Fruit fly (Drosophila melanogaster) whole organism, embryonic: ENCODE data around the gene Nep5.
A peak's percentile ranks its signal among the peaks of the same experiment; 100 is the strongest.

Source experiments
- Atf-2 ChIP-seq: fragments of 200-800 bp; sonication (Bioruptor generic); optimal IDR thresholded peaks from 2 replicates; lab custom pipeline; 2016; ENCODE audit warnings: missing biosample characterization, missing genetic modification characterization
- CG10209 ChIP-seq: fragments of 200-800 bp; sonication (Bioruptor generic); optimal IDR thresholded peaks from 3 replicates; lab custom pipeline; 2017; ENCODE audit warnings: missing biosample characterization, mild to moderate bottlenecking, missing genetic modification characterization, missing genetic modification reagents
- CG10979 ChIP-seq: fragments of 200-800 bp; sonication (Bioruptor generic); optimal IDR thresholded peaks from 2 replicates; lab custom pipeline; 2018; ENCODE audit warnings: missing biosample characterization, mild to moderate bottlenecking, missing genetic modification characterization, moderate library complexity
- CG14441 ChIP-seq: fragments of 200-800 bp; sonication (Bioruptor generic); IDR thresholded peaks from 2 replicates; pipeline ENCODE4 v1.3.6; 2022; ENCODE audit warnings: missing biosample characterization, missing genetic modification characterization
- CG15696 ChIP-seq: fragments of 200-800 bp; sonication (Bioruptor generic); optimal IDR thresholded peaks from 2 replicates; lab custom pipeline; 2019; ENCODE audit warnings: missing biosample characterization, mild to moderate bottlenecking, missing genetic modification characterization, moderate library complexity
- CG18476 ChIP-seq: fragments of 200-800 bp; sonication (Bioruptor generic); optimal IDR thresholded peaks from 2 replicates; lab custom pipeline; 2016; ENCODE audit warnings: missing biosample characterization, mild to moderate bottlenecking, missing genetic modification characterization
- CG18764 ChIP-seq: fragments of 200-800 bp; sonication (Bioruptor generic); optimal IDR thresholded peaks from 3 replicates; lab custom pipeline; 2016; ENCODE audit warnings: missing biosample characterization, missing genetic modification characterization
- CG7372 ChIP-seq: fragments of 200-800 bp; sonication (Bioruptor generic); IDR thresholded peaks from 2 replicates; pipeline ENCODE4 v1.3.6; 2022; ENCODE audit warnings: missing biosample characterization, missing genetic modification characterization
- CG8359 ChIP-seq: fragments of 200-800 bp; sonication (Bioruptor generic); optimal IDR thresholded peaks from 2 replicates; lab custom pipeline; 2017; ENCODE audit warnings: missing biosample characterization, mild to moderate bottlenecking, missing genetic modification characterization, borderline replicate concordance
- CG8765 ChIP-seq: fragments of 200-800 bp; sonication (Bioruptor generic); IDR thresholded peaks from 2 replicates; pipeline ENCODE4 v1.3.6; 2022; ENCODE audit warnings: missing biosample characterization, missing genetic modification characterization
- Hey ChIP-seq: fragments of 200-800 bp; sonication (Bioruptor generic); optimal IDR thresholded peaks from 3 replicates; lab custom pipeline; 2018; ENCODE audit warnings: missing biosample characterization, mild to moderate bottlenecking, missing genetic modification characterization
- Hr39 ChIP-seq: fragments of >200 bp; optimal IDR thresholded peaks from 2 replicates; lab custom pipeline; 2017
- Jarid2 ChIP-seq: fragments of 200-800 bp; sonication (Bioruptor generic); optimal IDR thresholded peaks from 3 replicates; lab custom pipeline; 2017; ENCODE audit warnings: mild to moderate bottlenecking, missing biosample characterization, missing genetic modification reagents, missing genetic modification characterization
- Oaz ChIP-seq: fragments of 200-800 bp; sonication (Bioruptor generic); IDR thresholded peaks from 2 replicates; pipeline ENCODE4 v1.3.6; 2022; ENCODE audit warnings: missing biosample characterization, missing genetic modification characterization
- br ChIP-seq: fragments of >200 bp; optimal IDR thresholded peaks from 2 replicates; lab custom pipeline; 2017
- caup ChIP-seq: fragments of 200-800 bp; sonication (Bioruptor generic); optimal IDR thresholded peaks from 3 replicates; lab custom pipeline; 2017; ENCODE audit warnings: missing biosample characterization, mild to moderate bottlenecking, missing genetic modification characterization, moderate library complexity; ENCODE audit not compliant: severe bottlenecking
- crc ChIP-seq: fragments of 200-800 bp; sonication (Bioruptor generic); optimal IDR thresholded peaks from 2 replicates; lab custom pipeline; 2016; ENCODE audit warnings: missing biosample characterization, missing genetic modification characterization
- cwo ChIP-seq: fragments of 200-800 bp; sonication (Bioruptor generic); optimal IDR thresholded peaks from 3 replicates; lab custom pipeline; 2017; ENCODE audit warnings: missing biosample characterization, missing genetic modification characterization, mild to moderate bottlenecking, moderate library complexity, missing genetic modification reagents
- dm ChIP-seq: fragments of 200-800 bp; sonication (Bioruptor generic); optimal IDR thresholded peaks from 3 replicates; lab custom pipeline; 2016; ENCODE audit warnings: missing biosample characterization, missing genetic modification characterization
- exex ChIP-seq: fragments of 200-800 bp; sonication (Bioruptor generic); optimal IDR thresholded peaks from 4 replicates; lab custom pipeline; 2018; ENCODE audit warnings: missing biosample characterization, mild to moderate bottlenecking, missing genetic modification characterization, moderate library complexity
- fd64A ChIP-seq: fragments of 200-800 bp; sonication (Bioruptor generic); optimal IDR thresholded peaks from 3 replicates; lab custom pipeline; 2018; ENCODE audit warnings: missing biosample characterization, mild to moderate bottlenecking, missing genetic modification characterization
- jumu ChIP-seq: fragments of 200-800 bp; sonication (Bioruptor generic); optimal IDR thresholded peaks from 3 replicates; lab custom pipeline; 2016; ENCODE audit warnings: missing biosample characterization, missing genetic modification characterization
- lov ChIP-seq, 2 experiments: fragments of 200-800 bp in 1 of 2; fragments of >200 bp in 1 of 2; sonication (Bioruptor generic) in 1 of 2; IDR thresholded peaks in 1 of 2; optimal IDR thresholded peaks in 1 of 2; 2 replicates in 1 of 2; 3 replicates in 1 of 2; pipeline versions ENCODE4 v1.3.6 to Lab custom; 2017 to 2022; ENCODE audit warnings: missing biosample characterization in 1 of 2, missing genetic modification characterization in 1 of 2
- nmo ChIP-seq: fragments of 200-800 bp; sonication (Bioruptor generic); optimal IDR thresholded peaks from 2 replicates; lab custom pipeline; 2018; ENCODE audit warnings: missing biosample characterization, mild to moderate bottlenecking, missing genetic modification characterization, moderate library complexity
- otp ChIP-seq: fragments of 200-800 bp; sonication (Bioruptor generic); IDR thresholded peaks from 3 replicates; pipeline ENCODE4, ENCODE4 v1.3.6; 2022; ENCODE audit warnings: missing biosample characterization, missing genetic modification characterization
- pan ChIP-seq, 4 experiments: fragments of >200 bp in 3 of 4; fragments of 200-800 bp in 1 of 4; sonication (Bioruptor generic) in 1 of 4; optimal IDR thresholded peaks in 3 of 4; IDR thresholded peaks in 1 of 4; 2 replicates each; pipeline versions ENCODE4 v1.3.6 to Lab custom; 2017 to 2022; ENCODE audit warnings: missing biosample characterization in 2 of 4, missing genetic modification characterization in 2 of 4, mixed read lengths in 1 of 4
- repo ChIP-seq: fragments of 200-800 bp; sonication (Bioruptor generic); optimal IDR thresholded peaks from 2 replicates; lab custom pipeline; 2016; ENCODE audit warnings: missing biosample characterization, missing genetic modification characterization
- sens ChIP-seq: fragments of 200-800 bp; sonication (Bioruptor generic); peaks from one replicate; lab custom pipeline; 2016; ENCODE audit warnings: missing biosample characterization, missing genetic modification characterization
- sima ChIP-seq: fragments of 200-800 bp; sonication (Bioruptor generic); optimal IDR thresholded peaks from 2 replicates; lab custom pipeline; 2016; ENCODE audit warnings: missing biosample characterization, missing genetic modification characterization
- slou ChIP-seq: fragments of 200-800 bp; sonication (Bioruptor generic); optimal IDR thresholded peaks from 3 replicates; lab custom pipeline; 2016; ENCODE audit warnings: missing biosample characterization, missing genetic modification characterization
- so ChIP-seq: fragments of 200-800 bp; sonication (Bioruptor generic); IDR thresholded peaks from 3 replicates; pipeline ENCODE4 v1.3.6; 2022; ENCODE audit warnings: missing biosample characterization, missing genetic modification characterization
- sqz ChIP-seq: fragments of 200-800 bp; sonication (Bioruptor generic); optimal IDR thresholded peaks from 3 replicates; lab custom pipeline; 2018; ENCODE audit warnings: missing biosample characterization, mild to moderate bottlenecking, missing genetic modification characterization
- stwl ChIP-seq: fragments of 200-800 bp; sonication (Bioruptor generic); optimal IDR thresholded peaks from 3 replicates; lab custom pipeline; 2018; ENCODE audit warnings: missing biosample characterization, mild to moderate bottlenecking, missing genetic modification characterization, moderate library complexity
- zf30C ChIP-seq: fragments of 200-800 bp; sonication (Bioruptor generic); optimal IDR thresholded peaks from 3 replicates; lab custom pipeline; 2018; ENCODE audit warnings: missing biosample characterization, mild to moderate bottlenecking, missing genetic modification characterization
- zfh1 ChIP-seq: fragments of 200-800 bp; sonication (Bioruptor generic); IDR thresholded peaks from 3 replicates; pipeline ENCODE4 v1.3.6; 2022; ENCODE audit warnings: missing biosample characterization, missing genetic modification characterization

Gene Nep5

DNA sequence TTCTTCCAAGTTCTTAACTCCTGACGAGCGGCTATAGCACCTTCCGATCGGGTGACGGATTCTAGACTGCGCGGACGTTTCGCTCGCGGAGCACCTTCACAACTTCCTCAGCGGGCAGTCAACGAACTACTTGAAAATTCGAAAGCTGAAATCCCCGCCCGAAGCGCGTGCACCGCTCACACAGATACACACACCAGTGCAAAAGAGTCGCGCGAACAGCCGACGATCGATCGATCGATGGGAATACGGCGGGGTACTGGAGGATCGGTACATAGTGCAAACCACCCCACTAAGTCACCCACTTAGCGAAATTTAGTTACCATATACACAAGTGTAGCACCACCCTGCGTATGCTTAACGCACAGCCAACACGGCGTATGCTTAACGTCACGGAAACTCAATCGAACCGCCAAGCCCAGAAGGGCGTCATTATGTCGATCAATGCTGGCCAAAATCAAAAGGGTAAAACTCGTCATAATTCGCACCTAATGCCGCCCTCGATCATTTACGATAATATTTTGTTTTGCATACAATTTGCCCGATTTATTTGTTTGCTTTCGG is 42.2 kb upstream of the Nep5 start, which contains the start of gene CAH9 (continued):
- TF ChIP-seq Oaz (GFP tag; lab: Robert Waterston, UW): no peak
- no peak for TF ChIP-seq repo (GFP tag; lab: Kevin White, UChicago)
- TF ChIP-seq CG18476 (GFP tag; lab: Kevin White, UChicago): no peak
- TF ChIP-seq CG8765 (GFP tag; lab: Robert Waterston, UW): no peak
- no peak for TF ChIP-seq zfh1 (GFP tag; lab: Robert Waterston, UW)
- no peak for TF ChIP-seq sima (GFP tag; lab: Kevin White, UChicago)
- no peak for TF ChIP-seq so (GFP tag; lab: Robert Waterston, UW)
- TF ChIP-seq fd64A (GFP tag; lab: Kevin White, UChicago): no peak
- TF ChIP-seq pan (optimal IDR thresholded peaks at IDR 0.05; lab: Kevin White, UChicago): no peak
- no peak for TF ChIP-seq pan (GFP tag; optimal IDR thresholded peaks at IDR 0.05 in 1 of 2, IDR thresholded peaks at IDR 0.05 in 1 of 2)
- TF ChIP-seq CG14441 (GFP tag; lab: Robert Waterston, UW): no peak
- TF ChIP-seq CG7372 (GFP tag; lab: Robert Waterston, UW): peak; percentile 73

DNA sequence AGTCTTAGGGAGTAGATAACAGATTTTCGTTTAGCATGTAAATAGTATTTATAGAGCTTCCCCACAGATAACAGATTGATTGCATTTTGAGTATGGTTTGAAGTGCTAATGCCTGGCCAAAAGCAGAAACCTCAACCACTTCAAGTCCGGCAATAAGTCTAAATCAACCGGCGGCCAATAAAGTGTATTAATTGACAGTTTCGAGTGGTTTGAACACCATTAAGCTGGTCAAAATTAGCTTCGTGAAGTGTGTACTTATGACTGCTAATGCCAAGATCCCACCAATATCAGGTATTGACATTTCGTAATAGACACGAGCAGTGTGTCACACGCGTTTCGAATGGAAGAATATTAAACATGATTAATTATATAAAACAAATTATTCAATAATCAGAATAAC is 41.4 kb upstream of the Nep5 start:
- no peak for TF ChIP-seq sqz (GFP tag; lab: Kevin White, UChicago)
- no peak for TF ChIP-seq crc (GFP tag; lab: Kevin White, UChicago)
- TF ChIP-seq Hey (tag; lab: Kevin White, UChicago): peak; percentile 57
- TF ChIP-seq exex (tag; lab: Kevin White, UChicago): peak; percentile 66
- no peak for TF ChIP-seq CG18764
- no peak for TF ChIP-seq nmo
- no peak for TF ChIP-seq lov (optimal IDR thresholded peaks at IDR 0.05; lab: Kevin White, UChicago)
- no peak for TF ChIP-seq lov (GFP tag; IDR thresholded peaks at IDR 0.05; lab: Robert Waterston, UW)
- no peak for TF ChIP-seq CG15696 (tag; lab: Kevin White, UChicago)
- TF ChIP-seq jumu (GFP tag; lab: Kevin White, UChicago): no peak
- no peak for TF ChIP-seq slou (GFP tag; lab: Kevin White, UChicago)
- TF ChIP-seq stwl (tag; lab: Kevin White, UChicago): no peak
- TF ChIP-seq Jarid2: no peak
- TF ChIP-seq cwo (GFP tag; lab: Kevin White, UChicago): no peak
- TF ChIP-seq otp (GFP tag; lab: Robert Waterston, UW): no peak
- TF ChIP-seq CG10209 (GFP tag; lab: Kevin White, UChicago): no peak
- no peak for TF ChIP-seq Atf-2 (GFP tag; lab: Kevin White, UChicago)
- TF ChIP-seq zf30C (GFP tag; lab: Kevin White, UChicago): no peak

DNA sequence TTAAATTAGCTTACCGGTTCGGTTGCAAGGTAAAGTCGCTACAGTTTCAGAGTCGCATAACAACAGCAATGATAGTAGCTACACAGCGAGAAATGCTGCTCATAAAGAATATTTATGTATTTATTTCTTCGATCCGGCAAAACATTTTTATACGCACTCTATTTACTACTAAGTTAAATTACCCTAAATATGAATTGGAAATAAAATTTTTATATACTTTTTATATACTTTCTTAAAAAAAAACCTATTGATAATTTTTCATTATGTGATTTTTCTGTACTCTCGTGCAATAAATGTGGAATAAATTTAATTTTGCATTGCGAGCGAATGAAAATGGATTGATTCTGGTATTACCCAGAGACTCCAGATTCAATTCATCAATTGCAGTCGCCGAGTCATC is 36.9 kb upstream of the Nep5 start, which contains the start of gene Jhbp11:
TSS of gene Jhbp11 (plus strand) at position 301 of the 400 bp plus-strand sequence.
- TF ChIP-seq CG10979 (tag; lab: Kevin White, UChicago) (no peak), sens (peak; percentile 7)

DNA sequence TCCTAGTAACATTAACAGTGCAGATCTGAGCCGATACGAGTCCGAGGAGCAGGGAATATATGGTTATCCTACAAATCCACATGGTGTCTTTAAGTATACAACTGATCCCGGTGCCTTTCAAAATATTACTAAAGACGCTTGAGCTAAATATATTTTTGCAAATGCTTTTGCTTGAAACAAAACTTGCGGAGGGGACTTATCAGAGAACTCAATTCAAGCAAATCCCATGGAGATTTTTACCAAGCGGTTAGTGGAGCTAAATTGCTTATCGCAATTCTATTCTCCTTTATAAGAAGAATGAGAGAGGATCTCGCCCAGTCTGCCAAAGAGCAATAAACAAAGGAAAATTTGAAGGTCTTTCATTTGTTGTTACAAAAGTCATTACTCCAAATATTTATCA is 35.6 kb upstream of the Nep5 start, which contains the start of gene eater:
TSS of gene eater (minus strand) at position 101 of the 400 bp plus-strand sequence.
- TF ChIP-seq caup (GFP tag; lab: Kevin White, UChicago) (no peak), dm (GFP tag; lab: Kevin White, UChicago) (no peak), CG8359 (GFP tag; lab: Kevin White, UChicago) (no peak), CG10979 (tag; lab: Kevin White, UChicago) (no peak), br (no peak), Hr39 (lab: Kevin White, UChicago) (no peak)
